Fruit fly (Drosophila melanogaster): ENCODE measurements around the gene CG5194.

DNA sequence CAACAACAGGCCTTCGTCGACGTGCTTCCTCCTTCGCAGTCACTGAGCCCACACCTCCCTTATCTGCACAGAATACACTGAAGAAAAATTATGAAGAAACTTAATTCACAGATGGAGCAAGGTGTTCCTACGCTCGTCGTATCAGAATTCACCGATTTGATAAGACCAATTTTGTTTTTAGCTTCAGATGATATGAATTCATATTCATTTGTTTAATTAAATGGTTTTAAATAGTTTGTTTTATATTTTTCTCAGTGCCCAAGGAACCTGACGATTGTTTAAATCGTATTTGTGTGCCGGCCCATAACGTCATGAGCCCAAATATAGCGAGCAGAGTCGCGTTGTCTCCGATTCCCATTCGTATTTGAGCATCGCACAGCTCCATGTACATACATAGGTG is 14.0 kb upstream of the CG5194 start:
- TF ChIP-seq Hmr (GFP tag; optimal IDR thresholded peaks at IDR 0.05) (peak; percentile 28), Spps (tag; optimal IDR thresholded peaks at IDR 0.05) (peak; percentile 65), CG9727 (GFP tag; optimal IDR thresholded peaks at IDR 0.05) (peak; percentile 92)

All from whole organism, embryonic.